Worm (Caenorhabditis elegans) whole organism, L3 larva: Measurements from ENCODE around the gene Y70C5A.3.

Experiments
- R02D3.7 ChIP-seq: fragments of 150-350 bp; optimal IDR thresholded peaks from 2 replicates; lab custom pipeline; 2014; ENCODE audit warnings: missing biosample characterization, missing genetic modification characterization
- ama-1 ChIP-seq: fragments of 150-350 bp; optimal IDR thresholded peaks from 2 replicates; lab custom pipeline; 2018
- egl-27 ChIP-seq: sonication (generic microtip); optimal IDR thresholded peaks from 4 replicates; lab custom pipeline; 2017; ENCODE audit warnings: missing biosample characterization, missing genetic modification reagents, missing genetic modification characterization
- elt-3 ChIP-seq, 3 experiments: fragments of 150-350 bp in 1 of 3; sonication (generic microtip) in 2 of 3; optimal IDR thresholded peaks; 2 replicates in 2 of 3; 4 replicates in 1 of 3; lab custom pipeline; 2014 to 2017; ENCODE audit warnings: missing biosample characterization in 3 of 3, missing genetic modification characterization in 3 of 3
- fkh-10 ChIP-seq: sonication (generic microtip); optimal IDR thresholded peaks from 2 replicates; lab custom pipeline; 2017; ENCODE audit warnings: missing biosample characterization, missing genetic modification reagents, missing genetic modification characterization
- pqm-1 ChIP-seq: fragments of 150-350 bp; optimal IDR thresholded peaks from 2 replicates; lab custom pipeline; 2017; ENCODE audit warnings: missing biosample characterization, missing genetic modification characterization, inconsistent platforms
- unc-62 ChIP-seq: fragments of 150-350 bp; sonication (generic microtip); optimal IDR thresholded peaks from 4 replicates; lab custom pipeline; 2014; ENCODE audit warnings: missing biosample characterization, missing genetic modification reagents, missing genetic modification characterization

DNA sequence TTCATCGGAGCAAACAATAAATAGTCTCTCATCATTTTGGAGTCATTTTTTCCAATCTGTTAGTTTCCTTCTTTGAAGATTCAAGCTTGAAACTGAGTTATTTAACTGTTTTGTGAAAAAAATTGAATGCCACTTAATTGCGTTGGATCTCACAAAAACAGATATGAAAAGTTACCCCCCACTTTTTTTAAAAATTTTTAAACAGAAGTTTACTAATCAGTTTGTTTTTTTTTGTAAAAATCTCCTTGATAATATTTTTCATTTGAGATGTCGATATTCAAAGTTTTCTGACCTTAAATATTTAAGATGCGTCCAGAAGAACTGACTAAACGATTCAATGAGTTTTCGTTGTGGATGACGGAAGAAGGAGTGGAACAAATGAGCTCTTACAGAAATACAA, 14.4 kb downstream of the Y70C5A.3 start, which contains the start of gene Y32B12C.1:
- TF ChIP-seq pqm-1 (tag; lab: Kevin White, UChicago), result no peak
- TF ChIP-seq elt-3 (tag; optimal IDR thresholded peaks at IDR 0.05; lab: Kevin White, UChicago), result no peak
- TF ChIP-seq egl-27, result no peak
- no peak for TF ChIP-seq R02D3.7
- no peak for TF ChIP-seq fkh-10 (GFP tag; lab: Kevin White, UChicago)
- no peak for TF ChIP-seq ama-1
- TF ChIP-seq unc-62 (GFP tag; lab: Kevin White, UChicago), result no peak
